Worm (Caenorhabditis elegans) whole organism, L4 larva: ENCODE data around the gene cTel55X.1.

Source experiments
- T26A8.4 ChIP-seq: fragments of 200-800 bp; sonication (Bioruptor generic); IDR thresholded peaks from 2 replicates; pipeline ENCODE4 v1.3.6; 2022; ENCODE audit warnings: missing genetic modification characterization, missing compliant biosample characterization
- ama-1 ChIP-seq: fragments of 150-350 bp; optimal IDR thresholded peaks from 2 replicates; lab custom pipeline; 2014; ENCODE audit warnings: inconsistent platforms, mixed read lengths
- duxl-1 ChIP-seq: sonication (generic microtip); optimal IDR thresholded peaks from 2 replicates; lab custom pipeline; 2016; ENCODE audit warnings: mild to moderate bottlenecking, missing genetic modification characterization, moderate library complexity, missing compliant biosample characterization; ENCODE audit not compliant: poor library complexity
- fos-1 ChIP-seq: fragments of 150-350 bp; optimal IDR thresholded peaks from 2 replicates; lab custom pipeline; 2014; ENCODE audit warnings: missing biosample characterization, missing genetic modification characterization
- nhr-41 ChIP-seq: fragments of 200-800 bp; sonication (Bioruptor generic); IDR thresholded peaks from 2 replicates; pipeline ENCODE4 v1.3.6; 2022; ENCODE audit warnings: missing genetic modification reagents, missing genetic modification characterization, missing compliant biosample characterization
- nhr-77 ChIP-seq: fragments of 150-350 bp; optimal IDR thresholded peaks from 2 replicates; lab custom pipeline; 2014; ENCODE audit warnings: missing biosample characterization, missing genetic modification characterization
- pqm-1 ChIP-seq: sonication (generic microtip); optimal IDR thresholded peaks from 2 replicates; lab custom pipeline; 2017; ENCODE audit warnings: missing biosample characterization, missing genetic modification characterization
- spr-3 ChIP-seq: fragments of 200-800 bp; sonication (Bioruptor generic); optimal IDR thresholded peaks from 2 replicates; lab custom pipeline; 2018; ENCODE audit warnings: mild to moderate bottlenecking, missing genetic modification characterization, missing compliant biosample characterization
- unc-130 ChIP-seq: sonication (generic microtip); optimal IDR thresholded peaks from 2 replicates; lab custom pipeline; 2016; ENCODE audit warnings: missing genetic modification reagents, missing genetic modification characterization, missing compliant biosample characterization

DNA sequence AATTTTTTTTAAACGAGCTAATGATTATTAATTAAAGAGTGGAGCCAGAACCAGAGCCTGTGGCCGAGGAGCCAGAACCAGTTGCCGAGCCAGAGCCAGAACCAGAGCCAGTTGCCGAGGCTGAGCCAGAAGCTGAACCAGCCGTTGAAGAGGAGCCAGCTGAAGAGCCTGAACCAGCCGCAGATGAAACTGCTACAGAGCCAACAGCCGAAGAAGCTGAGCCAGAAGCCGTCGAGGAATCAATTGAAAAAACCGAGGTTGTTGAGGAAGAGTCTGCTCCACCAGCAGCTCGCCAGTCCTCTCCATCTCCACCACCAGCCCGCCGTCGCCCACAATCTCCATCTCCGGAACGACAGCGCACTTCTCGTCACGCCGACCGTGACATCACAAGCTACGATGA lies 39.0 kb upstream of the cTel55X.1 start:
- TF ChIP-seq spr-3, result no peak
- TF ChIP-seq pqm-1 (tag; lab: Kevin White, UChicago), result no peak
- TF ChIP-seq nhr-77 (tag; lab: Kevin White, UChicago), result no peak
- no peak for TF ChIP-seq ama-1 (lab: Kevin White, UChicago)
- TF ChIP-seq T26A8.4 (GFP tag; lab: Robert Waterston, UW), result no peak
- no peak for TF ChIP-seq unc-130
- TF ChIP-seq duxl-1 (tag; lab: Kevin White, UChicago), result no peak
- no peak for TF ChIP-seq nhr-41 (GFP tag; lab: Robert Waterston, UW)
- TF ChIP-seq fos-1, result no peak
